Worm (Caenorhabditis elegans) whole organism, late embryonic: ENCODE measurements around the gene F34D10.8.

ENCODE experiments used
- ceh-2 ChIP-seq: sonication (generic microtip); optimal IDR thresholded peaks from 2 replicates; lab custom pipeline; 2016; ENCODE audit warnings: missing genotype, missing genetic modification characterization, missing compliant biosample characterization
- dmd-4 ChIP-seq: sonication (generic microtip); optimal IDR thresholded peaks from 2 replicates; lab custom pipeline; 2016; ENCODE audit warnings: borderline replicate concordance, missing genetic modification characterization, missing compliant biosample characterization
- hlh-30 ChIP-seq: sonication (generic microtip); optimal IDR thresholded peaks from 2 replicates; lab custom pipeline; 2017; ENCODE audit warnings: antibody characterized with exemption, missing genetic modification characterization, missing compliant biosample characterization; ENCODE audit not compliant: insufficient read depth
- nfya-1 ChIP-seq: sonication (generic microtip); optimal IDR thresholded peaks from 2 replicates; lab custom pipeline; 2017; ENCODE audit warnings: missing genetic modification characterization, mild to moderate bottlenecking, missing compliant biosample characterization, antibody characterized with exemption, moderate library complexity
- pax-1 ChIP-seq: fragments of 150-350 bp; optimal IDR thresholded peaks from 2 replicates; lab custom pipeline; 2014; ENCODE audit warnings: missing biosample characterization, missing genetic modification characterization
- pha-4 ChIP-seq: fragments of 150-350 bp; optimal IDR thresholded peaks from 2 replicates; lab custom pipeline; 2018; ENCODE audit warnings: missing biosample characterization, missing genetic modification reagents, missing genetic modification characterization
- sox-4 ChIP-seq: sonication (generic microtip); optimal IDR thresholded peaks from 2 replicates; lab custom pipeline; 2017; ENCODE audit warnings: mild to moderate bottlenecking, missing genetic modification characterization, inconsistent platforms, missing compliant biosample characterization

ce11 chrIII:3734990-3735389 is 4.4 kb downstream of the F34D10.8 start, which contains the start of gene evl-18:
- no peak for TF ChIP-seq dmd-4
- no peak for TF ChIP-seq hlh-30
- no peak for TF ChIP-seq ceh-2 (tag; lab: Kevin White, UChicago)
- no peak for TF ChIP-seq sox-4 (tag; lab: Kevin White, UChicago)
- no peak for TF ChIP-seq pax-1 (tag; lab: Kevin White, UChicago)
- TF ChIP-seq pha-4 = no peak
- no peak for TF ChIP-seq nfya-1 (tag; lab: Kevin White, UChicago)
